Worm (Caenorhabditis elegans) whole organism, early embryonic: Measurements from ENCODE around the gene T25B2.2.

Source experiments
- ama-1 ChIP-seq: fragments of 150-350 bp; optimal IDR thresholded peaks from 2 replicates; lab custom pipeline; 2014
- ceh-36 ChIP-seq: sonication (generic microtip); optimal IDR thresholded peaks from 2 replicates; lab custom pipeline; 2016; ENCODE audit warnings: missing genetic modification characterization, inconsistent platforms, missing compliant biosample characterization
- flt-1 ChIP-seq: fragments of 200-800 bp; sonication (Bioruptor generic); IDR thresholded peaks from 2 replicates; pipeline ENCODE4 v1.3.6; 2022; ENCODE audit warnings: missing genetic modification characterization, missing compliant biosample characterization

ce11 chrX:6162037-6162436 is 7.4 kb upstream of the T25B2.2 start:
- TF ChIP-seq flt-1 (GFP tag; lab: Robert Waterston, UW) = no peak
- no peak for TF ChIP-seq ama-1 (lab: Kevin White, UChicago)
- no peak for TF ChIP-seq ceh-36 (tag; lab: Kevin White, UChicago)
